Worm (Caenorhabditis elegans): ENCODE measurements around the gene col-92.
A peak's percentile ranks its signal among the peaks of the same experiment; 100 is the strongest.

The col-92 gene

DNA sequence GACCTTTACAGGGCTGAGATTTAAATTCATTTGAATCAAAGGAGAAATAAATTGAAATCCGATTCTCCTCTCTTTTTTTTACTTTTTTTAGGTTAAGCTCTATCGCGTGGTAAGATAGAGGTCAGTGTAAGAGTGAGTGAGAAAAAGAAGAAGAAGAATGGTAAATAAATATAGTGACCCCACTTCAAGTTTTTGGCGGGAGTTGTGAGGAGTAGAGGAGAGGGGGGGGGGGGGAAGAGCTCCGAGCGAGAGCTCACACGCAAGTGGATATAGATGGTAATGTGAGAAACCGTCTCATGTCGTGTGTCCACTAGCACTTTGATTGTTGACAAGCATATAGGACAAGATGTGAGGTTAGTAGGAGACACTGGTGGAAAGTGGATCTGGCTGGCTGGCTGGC is 16.0 kb downstream of the col-92 start, which contains the start of gene W05B2.2:
Gene W05B2.2, minus strand, starts transcription at position 101 of the 400 bp plus-strand sequence.
- TF ChIP-seq fax-1 (tag; optimal IDR thresholded peaks at IDR 0.05), result no peak
- peak; percentile 50 for TF ChIP-seq ceh-34 (tag; optimal IDR thresholded peaks at IDR 0.05)

DNA sequence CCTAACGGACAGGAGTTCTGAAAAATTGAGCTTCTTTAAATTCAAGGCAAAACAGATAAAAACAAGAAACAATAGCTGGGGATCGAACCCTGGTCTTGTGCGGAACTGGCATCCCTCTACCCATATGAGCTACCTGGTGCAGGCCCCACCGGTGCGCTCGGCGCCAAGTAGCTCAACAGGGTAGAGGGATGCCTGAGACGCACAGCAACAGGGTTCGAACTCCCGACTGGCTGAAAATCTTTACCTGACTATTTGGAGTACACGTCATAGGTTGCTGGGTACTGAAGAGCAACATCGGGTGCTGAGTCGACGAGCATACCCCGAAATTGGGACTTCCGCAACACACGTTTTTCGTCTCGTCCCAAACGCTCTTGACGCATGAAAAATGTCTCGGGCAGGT is 20.1 kb downstream of the col-92 start:
- TF ChIP-seq pha-4 (tag; optimal IDR thresholded peaks at IDR 0.05) (no peak), hlh-15 (tag; optimal IDR thresholded peaks at IDR 0.05) (no peak), npax-4 (tag; optimal IDR thresholded peaks at IDR 0.05) (no peak), K02D7.2 (tag; optimal IDR thresholded peaks at IDR 0.05) (no peak)

DNA sequence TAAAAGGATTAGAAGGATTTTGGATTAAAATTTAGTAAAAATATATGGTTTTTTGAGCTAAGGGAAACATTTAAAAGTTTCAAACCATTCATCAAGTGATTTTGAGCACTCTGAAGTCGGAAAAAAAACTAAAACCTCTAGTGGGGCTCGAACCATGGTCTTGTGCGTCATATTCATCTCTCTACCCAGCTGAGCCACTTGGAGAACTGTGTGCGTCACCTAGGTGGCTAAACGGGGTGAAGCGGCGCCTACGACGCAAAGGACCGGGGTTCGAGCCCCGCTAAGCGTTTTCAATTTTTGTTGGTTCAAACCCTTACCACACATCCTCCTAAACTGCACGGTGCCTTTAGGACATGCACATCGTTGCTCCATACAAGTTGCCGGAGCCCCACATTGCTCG is 22.7 kb downstream of the col-92 start:
- TF ChIP-seq ceh-24 (tag; optimal IDR thresholded peaks at IDR 0.05) (no peak), nhr-11 (tag; optimal IDR thresholded peaks at IDR 0.05) (no peak), eyg-1 (tag; optimal IDR thresholded peaks at IDR 0.05) (no peak), che-1 (tag; optimal IDR thresholded peaks at IDR 0.05) (no peak), ceh-48 (tag; optimal IDR thresholded peaks at IDR 0.05) (no peak), ama-1 (optimal IDR thresholded peaks at IDR 0.05) (no peak), C08G9.2 (tag; optimal IDR thresholded peaks at IDR 0.05) (no peak), K09A11.1 (tag; optimal IDR thresholded peaks at IDR 0.05; ENCODE audit: insufficient read depth) (no peak), ceh-19 (GFP tag; optimal IDR thresholded peaks at IDR 0.05) (no peak), odd-2 (tag; optimal IDR thresholded peaks at IDR 0.05) (no peak), sox-4 (tag; optimal IDR thresholded peaks at IDR 0.05) (no peak), ceh-22 (tag; optimal IDR thresholded peaks at IDR 0.05) (no peak), unc-86 (tag; optimal IDR thresholded peaks at IDR 0.05) (no peak), T23F11.4 (GFP tag; optimal IDR thresholded peaks at IDR 0.05) (no peak), ets-4 (tag; optimal IDR thresholded peaks at IDR 0.05) (no peak), hlh-30 (tag; optimal IDR thresholded peaks at IDR 0.05; ENCODE audit: insufficient read depth) (no peak)

DNA sequence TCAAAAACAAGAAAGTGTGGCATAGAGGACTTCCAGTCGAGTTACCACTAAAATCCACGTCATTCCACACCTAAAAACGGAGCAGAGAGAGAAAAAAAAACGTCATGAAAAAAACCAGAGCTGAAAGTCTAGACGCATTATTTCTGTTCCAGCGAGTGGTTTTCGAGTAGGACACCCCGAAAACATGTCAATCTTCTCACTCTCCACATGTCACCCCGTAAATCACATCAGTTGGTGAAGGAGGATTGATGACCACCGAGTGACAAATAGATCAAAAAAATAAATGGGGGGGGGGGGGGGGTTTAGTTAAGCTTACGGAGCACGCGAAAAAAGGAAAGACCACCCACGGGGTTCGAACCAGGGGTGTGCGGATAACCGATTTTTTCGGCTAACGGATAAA is 25.3 kb downstream of the col-92 start:
- TF ChIP-seq unc-55 (GFP tag; optimal IDR thresholded peaks at IDR 0.05), result peak; percentile 59
- TF ChIP-seq dve-1 (tag; optimal IDR thresholded peaks at IDR 0.05), result no peak

DNA sequence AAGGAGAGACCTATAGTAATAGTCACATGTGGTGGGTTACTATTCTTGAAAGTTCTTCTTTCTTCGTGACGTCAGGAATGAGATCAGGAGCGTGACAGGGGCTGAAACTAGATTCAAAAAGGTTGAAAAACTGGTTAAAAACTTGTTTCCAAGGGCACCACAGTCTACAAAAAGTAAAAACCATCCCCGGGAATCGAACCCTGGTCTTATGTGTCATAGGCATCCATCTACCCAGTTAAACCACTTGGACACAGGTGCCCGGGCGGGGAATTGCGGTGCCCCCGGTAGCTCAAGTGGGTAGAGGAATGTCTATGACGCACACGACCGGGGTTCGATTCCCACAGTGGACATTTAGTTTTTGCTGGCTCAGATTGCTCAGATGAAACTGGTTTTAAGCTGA is 25.8 kb downstream of the col-92 start:
- TF ChIP-seq ceh-45 (GFP tag; IDR thresholded peaks at IDR 0.05) (no peak), unc-42 (tag; optimal IDR thresholded peaks at IDR 0.05) (no peak), ttx-3 (tag; optimal IDR thresholded peaks at IDR 0.05) (no peak), unc-3 (GFP tag; conservative IDR thresholded peaks at IDR 0.05) (no peak), unc-3 (tag; optimal IDR thresholded peaks at IDR 0.05) (no peak), pax-1 (tag; optimal IDR thresholded peaks at IDR 0.05) (no peak), hlh-13 (GFP tag; optimal IDR thresholded peaks at IDR 0.05) (no peak), ceh-9 (tag; optimal IDR thresholded peaks at IDR 0.05) (no peak)

DNA sequence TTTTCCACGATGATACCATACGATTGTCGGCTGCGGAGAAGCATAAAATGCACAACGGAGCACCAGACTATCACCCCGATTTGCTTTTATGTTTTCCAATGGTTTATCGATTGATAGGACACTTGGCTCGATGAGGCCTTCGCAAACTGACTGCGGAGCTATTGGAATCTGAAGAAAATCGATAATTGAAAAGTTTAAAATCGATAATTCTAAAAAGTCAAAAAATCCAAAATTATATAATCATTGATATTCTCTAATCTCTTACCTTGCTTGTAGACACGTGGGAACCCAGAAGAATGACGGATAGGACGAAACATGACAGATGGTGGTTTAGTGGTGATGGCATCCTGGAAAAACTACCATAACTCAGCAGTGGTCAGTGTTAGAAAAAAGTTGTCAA is 29.9 kb downstream of the col-92 start, which contains the start of gene zig-5:
Gene zig-5, minus strand, starts transcription at position 349 of the 400 bp plus-strand sequence.
- TF ChIP-seq ceh-9 (tag; optimal IDR thresholded peaks at IDR 0.05) (no peak), ceh-31 (tag; optimal IDR thresholded peaks at IDR 0.05) (no peak), hlh-13 (GFP tag; optimal IDR thresholded peaks at IDR 0.05) (no peak), hlh-8 (tag; optimal IDR thresholded peaks at IDR 0.05) (no peak), unc-42 (tag; optimal IDR thresholded peaks at IDR 0.05) (no peak), unc-55 (GFP tag; optimal IDR thresholded peaks at IDR 0.05) (no peak), sox-4 (tag; optimal IDR thresholded peaks at IDR 0.05) (no peak), ceh-18 (tag; optimal IDR thresholded peaks at IDR 0.05) (no peak), ets-4 (tag; optimal IDR thresholded peaks at IDR 0.05) (no peak)

Data from whole organism, late embryonic.